Worm (Caenorhabditis elegans): ENCODE measurements around the gene T16H12.13.
A peak's percentile ranks its signal among the peaks of the same experiment; 100 is the strongest.

Gene T16H12.13

ce11 chrIII:10123586-10124233, 38.5 kb downstream of the T16H12.13 start, which contains the start of gene ttll-4 (continued):
- TF ChIP-seq ZK546.5 (tag; optimal IDR thresholded peaks at IDR 0.05), result no peak
- TF ChIP-seq lin-1 (GFP tag; IDR thresholded peaks at IDR 0.05), result no peak
- peak; percentile 55 for TF ChIP-seq ceh-20 (GFP tag; IDR thresholded peaks at IDR 0.05)
- no peak for TF ChIP-seq mxl-2 (GFP tag; conservative IDR thresholded peaks at IDR 0.05)

ce11 chrIII:10126375-10126774, 41.2 kb downstream of the T16H12.13 start:
- TF ChIP-seq lsy-2 (tag; optimal IDR thresholded peaks at IDR 0.05) (peak in 1 of 2 experiments; percentile 23), nhr-28 (tag; optimal IDR thresholded peaks at IDR 0.05) (peak; percentile 33), dve-1 (tag; optimal IDR thresholded peaks at IDR 0.05; ENCODE audit: insufficient read depth) (peak; percentile 20), tra-1 (GFP tag; IDR thresholded peaks at IDR 0.05) (0 out of 2 replicates have a peak, but pooled peaks have one; percentile 28), aha-1 (tag) (peak; percentile 11), hlh-11 (tag; optimal IDR thresholded peaks at IDR 0.05) (peak; percentile 10), unc-130 (GFP tag; optimal IDR thresholded peaks at IDR 0.05) (no peak), daf-16 (GFP tag; optimal IDR thresholded peaks at IDR 0.05) (peak in 1 of 2 experiments; percentile 51), daf-16 (tag; optimal IDR thresholded peaks at IDR 0.05) (peak; percentile 1), D1046.2 (GFP tag; IDR thresholded peaks at IDR 0.05) (no peak)

ce11 chrIII:10132495-10133450, 47.6 kb downstream of the T16H12.13 start:
- TF ChIP-seq lin-38 (GFP tag; IDR thresholded peaks at IDR 0.05), result 0 out of 2 replicates have a peak, but pooled peaks have one; percentile 8
- no peak for TF ChIP-seq ztf-11 (tag; optimal IDR thresholded peaks at IDR 0.05)
- TF ChIP-seq hif-1 (tag; optimal IDR thresholded peaks at IDR 0.05), result no peak
- no peak for TF ChIP-seq sdz-12 (GFP tag; optimal IDR thresholded peaks at IDR 0.05)
- TF ChIP-seq nhr-111 (GFP tag; optimal IDR thresholded peaks at IDR 0.05), result no peak
- no peak for TF ChIP-seq lin-39 (tag; optimal IDR thresholded peaks at IDR 0.05)
- no peak for TF ChIP-seq F49E8.2 (tag; optimal IDR thresholded peaks at IDR 0.05; ENCODE audit: borderline replicate concordance)
- TF ChIP-seq ceh-32 (tag; optimal IDR thresholded peaks at IDR 0.05; ENCODE audit: poor library complexity), result no peak
- TF ChIP-seq unc-39 (tag; optimal IDR thresholded peaks at IDR 0.05), result no peak
- TF ChIP-seq zip-2 (tag; optimal IDR thresholded peaks at IDR 0.05), result no peak
- no peak for TF ChIP-seq spr-1 (tag; optimal IDR thresholded peaks at IDR 0.05)
- no peak for TF ChIP-seq F44E2.7 (GFP tag; IDR thresholded peaks at IDR 0.05)
- TF ChIP-seq daf-12 (tag; optimal IDR thresholded peaks at IDR 0.05), result no peak
- no peak for TF ChIP-seq tag-97 (GFP tag; IDR thresholded peaks at IDR 0.05)
- TF ChIP-seq nhr-76 (tag; optimal IDR thresholded peaks at IDR 0.05), result no peak
- TF ChIP-seq snpc-4 (tag; optimal IDR thresholded peaks at IDR 0.05), result no peak
- peak; percentile 25 for TF ChIP-seq dpl-1 (GFP tag; optimal IDR thresholded peaks at IDR 0.05)
- 0 out of 2 replicates have a peak, but pooled peaks have one; percentile 8 for TF ChIP-seq arid-1 (GFP tag; conservative IDR thresholded peaks at IDR 0.05)
- peak; percentile 90 for TF ChIP-seq dve-1 (tag; optimal IDR thresholded peaks at IDR 0.05; ENCODE audit: insufficient read depth)
- no peak for TF ChIP-seq nhr-102 (tag; optimal IDR thresholded peaks at IDR 0.05)
- TF ChIP-seq nhr-48 (tag; optimal IDR thresholded peaks at IDR 0.05), result no peak
- TF ChIP-seq dmd-6 (GFP tag; IDR thresholded peaks at IDR 0.05), result peak; percentile 12; the same call in 1 of the 2 replicates
- peak; percentile 44 for TF ChIP-seq mep-1 (tag; optimal IDR thresholded peaks at IDR 0.05)
- peak; percentile 73 for TF ChIP-seq nhr-28 (tag; optimal IDR thresholded peaks at IDR 0.05)
- TF ChIP-seq aha-1 (tag), result peak; percentile 87
- TF ChIP-seq lin-29 (GFP tag; IDR thresholded peaks at IDR 0.05), result no peak
- no peak for TF ChIP-seq madf-9 (GFP tag; conservative IDR thresholded peaks at IDR 0.05)
- peak; percentile 71 for TF ChIP-seq hlh-30 (tag; optimal IDR thresholded peaks at IDR 0.05; ENCODE audit: insufficient read depth)
- TF ChIP-seq ces-1 (GFP tag; optimal IDR thresholded peaks at IDR 0.05), result no peak
- TF ChIP-seq T20F7.1 (GFP tag; optimal IDR thresholded peaks at IDR 0.05), result peak; percentile 40
- no peak for TF ChIP-seq spr-3 (GFP tag; optimal IDR thresholded peaks at IDR 0.05)
- TF ChIP-seq cey-2 (tag; optimal IDR thresholded peaks at IDR 0.05; ENCODE audit: borderline replicate concordance, insufficient read depth), result peak; percentile 7
- no peak for TF ChIP-seq ama-1 (optimal IDR thresholded peaks at IDR 0.05)
- TF ChIP-seq ceh-20 (GFP tag; IDR thresholded peaks at IDR 0.05), result no peak
